Fruit fly (Drosophila melanogaster) whole organism, embryonic: Measurements from ENCODE around the gene bwa.

ENCODE experiments used
- ATbp ChIP-seq: fragments of 200-800 bp; sonication (Bioruptor generic); optimal IDR thresholded peaks from 2 replicates; lab custom pipeline; 2017; ENCODE audit warnings: missing biosample characterization, mild to moderate bottlenecking, missing genetic modification characterization, missing genetic modification reagents
- Antp ChIP-seq: fragments of 200-800 bp; sonication (Bioruptor generic); optimal IDR thresholded peaks from 3 replicates; lab custom pipeline; 2016; ENCODE audit warnings: missing biosample characterization, missing genetic modification characterization
- Asciz ChIP-seq: fragments of 200-800 bp; sonication (Bioruptor generic); optimal IDR thresholded peaks from 2 replicates; lab custom pipeline; 2017; ENCODE audit warnings: missing biosample characterization, mild to moderate bottlenecking, missing genetic modification characterization, missing genetic modification reagents
- CG10274 ChIP-seq: fragments of 200-800 bp; sonication (Bioruptor generic); optimal IDR thresholded peaks from 3 replicates; lab custom pipeline; 2017; ENCODE audit warnings: missing biosample characterization, mild to moderate bottlenecking, missing genetic modification characterization
- CG10431 ChIP-seq: fragments of 200-800 bp; sonication (Bioruptor generic); optimal IDR thresholded peaks from 3 replicates; lab custom pipeline; 2018; ENCODE audit warnings: missing biosample characterization, mild to moderate bottlenecking, missing genetic modification characterization
- CG13296 ChIP-seq: fragments of 200-800 bp; sonication (Bioruptor generic); optimal IDR thresholded peaks from 3 replicates; lab custom pipeline; 2018; ENCODE audit warnings: missing biosample characterization, mild to moderate bottlenecking, missing genetic modification characterization
- CG15011 ChIP-seq: fragments of 200-800 bp; sonication (Bioruptor generic); optimal IDR thresholded peaks from 3 replicates; lab custom pipeline; 2018; ENCODE audit warnings: missing biosample characterization, mild to moderate bottlenecking, missing genetic modification characterization
- CG1602 ChIP-seq: fragments of 200-800 bp; sonication (Bioruptor generic); optimal IDR thresholded peaks from 3 replicates; lab custom pipeline; 2016; ENCODE audit warnings: missing biosample characterization, missing genetic modification characterization
- CG17361 ChIP-seq: fragments of 200-800 bp; sonication (Bioruptor generic); IDR thresholded peaks from 3 replicates; pipeline ENCODE4 v1.3.6; 2022; ENCODE audit warnings: missing biosample characterization, missing genetic modification characterization
- CG17568 ChIP-seq: fragments of 200-800 bp; sonication (Bioruptor generic); optimal IDR thresholded peaks from 2 replicates; lab custom pipeline; 2018; ENCODE audit warnings: missing biosample characterization, mild to moderate bottlenecking, missing genetic modification characterization, moderate library complexity
- CG2678 ChIP-seq: fragments of 200-800 bp; sonication (Bioruptor generic); optimal IDR thresholded peaks from 3 replicates; lab custom pipeline; 2019; ENCODE audit warnings: missing biosample characterization, mild to moderate bottlenecking, missing genetic modification characterization, moderate library complexity
- CG2712 ChIP-seq: fragments of 200-800 bp; optimal IDR thresholded peaks from 3 replicates; lab custom pipeline; 2019; ENCODE audit warnings: missing biosample characterization, mild to moderate bottlenecking, missing genetic modification characterization, moderate library complexity
- CG31441 ChIP-seq: fragments of 200-800 bp; sonication (Bioruptor generic); IDR thresholded peaks from 2 replicates; pipeline ENCODE4 v1.3.6; 2022; ENCODE audit warnings: missing biosample characterization, missing genetic modification characterization
- CG34376 ChIP-seq: fragments of 200-800 bp; sonication (Bioruptor generic); optimal IDR thresholded peaks from 2 replicates; lab custom pipeline; 2018; ENCODE audit warnings: missing biosample characterization, mild to moderate bottlenecking, missing genetic modification characterization
- CG3847 ChIP-seq: fragments of 200-800 bp; sonication (Bioruptor generic); IDR thresholded peaks from 2 replicates; pipeline ENCODE4 v1.3.6; 2022; ENCODE audit warnings: missing biosample characterization, missing genetic modification characterization
- CG42726 ChIP-seq: fragments of 200-800 bp; sonication (Bioruptor generic); IDR thresholded peaks from 2 replicates; pipeline ENCODE4 v1.3.6; 2022; ENCODE audit warnings: missing biosample characterization, missing genetic modification characterization; ENCODE audit not compliant: partially characterized antibody
- CG6254 ChIP-seq: fragments of 200-800 bp; sonication (Bioruptor generic); optimal IDR thresholded peaks from 3 replicates; lab custom pipeline; 2017; ENCODE audit warnings: mild to moderate bottlenecking, missing biosample characterization, missing genetic modification reagents, missing genetic modification characterization
- CG7839 ChIP-seq: fragments of 200-800 bp; sonication (Bioruptor generic); optimal IDR thresholded peaks from 3 replicates; lab custom pipeline; 2018; ENCODE audit warnings: missing biosample characterization, mild to moderate bottlenecking, missing genetic modification characterization, moderate library complexity
- CG8290 ChIP-seq, 3 experiments: fragments of 200-800 bp; sonication (Bioruptor generic); optimal IDR thresholded peaks; 2 replicates each; lab custom pipeline; 2016 to 2019; ENCODE audit warnings: missing biosample characterization in 3 of 3, missing genetic modification characterization in 3 of 3, mild to moderate bottlenecking in 2 of 3, moderate library complexity in 1 of 3
- CG8388 ChIP-seq: fragments of 200-800 bp; sonication (Bioruptor generic); optimal IDR thresholded peaks from 2 replicates; lab custom pipeline; 2019; ENCODE audit warnings: missing biosample characterization, mild to moderate bottlenecking, missing genetic modification characterization, moderate library complexity
- CoRest ChIP-seq: fragments of 200-800 bp; sonication (Bioruptor generic); optimal IDR thresholded peaks from 3 replicates; lab custom pipeline; 2018; ENCODE audit warnings: missing biosample characterization, mild to moderate bottlenecking, missing genetic modification characterization, moderate library complexity
- CrebB ChIP-seq: fragments of 200-800 bp; sonication (Bioruptor generic); optimal IDR thresholded peaks from 3 replicates; lab custom pipeline; 2018; ENCODE audit warnings: missing biosample characterization, mild to moderate bottlenecking, missing genetic modification characterization
- E2f1 ChIP-seq: fragments of 200-800 bp; sonication (Bioruptor generic); IDR thresholded peaks from 2 replicates; pipeline ENCODE4 v1.3.6; 2022; ENCODE audit warnings: missing biosample characterization, missing genetic modification characterization
- Fer1 ChIP-seq: fragments of 200-800 bp; sonication (Bioruptor generic); optimal IDR thresholded peaks from 2 replicates; lab custom pipeline; 2017; ENCODE audit warnings: missing biosample characterization, mild to moderate bottlenecking, missing genetic modification characterization
- Kr ChIP-seq: fragments of 200-800 bp; sonication (Bioruptor generic); optimal IDR thresholded peaks from 2 replicates; lab custom pipeline; 2017; ENCODE audit warnings: missing biosample characterization, mild to moderate bottlenecking, missing genetic modification characterization
- Max ChIP-seq: fragments of 200-800 bp; sonication (Bioruptor generic); optimal IDR thresholded peaks from 2 replicates; lab custom pipeline; 2016; ENCODE audit warnings: missing biosample characterization, mild to moderate bottlenecking, missing genetic modification characterization
- Med ChIP-seq: fragments of 200-800 bp; sonication (Bioruptor generic); peaks from one replicate; lab custom pipeline; 2016; ENCODE audit warnings: missing biosample characterization, missing genetic modification characterization, mild to moderate bottlenecking, inconsistent platforms, moderate library complexity
- Meics ChIP-seq: fragments of 200-800 bp; sonication (Bioruptor generic); optimal IDR thresholded peaks from 2 replicates; lab custom pipeline; 2017; ENCODE audit warnings: missing biosample characterization, mild to moderate bottlenecking, missing genetic modification characterization
- NFAT ChIP-seq: fragments of 200-800 bp; sonication (Bioruptor generic); IDR thresholded peaks from 2 replicates; pipeline ENCODE4 v1.3.6; 2022; ENCODE audit warnings: missing biosample characterization, missing genetic modification characterization
- Nf-YC ChIP-seq: fragments of 200-800 bp; optimal IDR thresholded peaks from 3 replicates; lab custom pipeline; 2019; ENCODE audit warnings: missing biosample characterization, mild to moderate bottlenecking, missing genetic modification characterization, moderate library complexity
- PHDP ChIP-seq: fragments of 200-800 bp; sonication (Bioruptor generic); optimal IDR thresholded peaks from 3 replicates; lab custom pipeline; 2018; ENCODE audit warnings: missing biosample characterization, mild to moderate bottlenecking, missing genetic modification characterization, moderate library complexity
- Ptx1 ChIP-seq: fragments of 200-800 bp; sonication (Bioruptor generic); IDR thresholded peaks from 2 replicates; pipeline ENCODE4 v1.3.6; 2022; ENCODE audit warnings: missing biosample characterization, missing genetic modification characterization
- Sox102F ChIP-seq: fragments of 200-800 bp; sonication (Bioruptor generic); optimal IDR thresholded peaks from 2 replicates; lab custom pipeline; 2018; ENCODE audit warnings: missing biosample characterization, mild to moderate bottlenecking, missing genetic modification characterization, moderate library complexity
- Spps ChIP-seq: fragments of 200-800 bp; sonication (Bioruptor generic); optimal IDR thresholded peaks from 2 replicates; lab custom pipeline; 2018; ENCODE audit warnings: missing biosample characterization, mild to moderate bottlenecking, missing genetic modification characterization
- az2 ChIP-seq: fragments of 200-800 bp; sonication (Bioruptor generic); optimal IDR thresholded peaks from 3 replicates; lab custom pipeline; 2016; ENCODE audit warnings: missing biosample characterization, missing genetic modification characterization
- bowl ChIP-seq: fragments of 200-800 bp; sonication (Bioruptor generic); IDR thresholded peaks from 2 replicates; pipeline ENCODE4 v1.3.6; 2022; ENCODE audit warnings: missing biosample characterization, missing genetic modification characterization
- chif ChIP-seq, 2 experiments: fragments of 200-800 bp; sonication (Bioruptor generic); optimal IDR thresholded peaks; 3 replicates each; lab custom pipeline; 2016; ENCODE audit warnings: missing biosample characterization in 2 of 2, missing genetic modification characterization in 2 of 2
- eve ChIP-seq, 2 experiments: fragments of >200 bp; optimal IDR thresholded peaks; 2 replicates each; lab custom pipeline; 2017; ENCODE audit warnings: missing biosample characterization in 2 of 2, missing genetic modification characterization in 2 of 2
- ewg ChIP-seq: fragments of 200-800 bp; sonication (Bioruptor generic); optimal IDR thresholded peaks from 3 replicates; lab custom pipeline; 2017; ENCODE audit warnings: mild to moderate bottlenecking, missing biosample characterization, missing genetic modification reagents, missing genetic modification characterization
- exex ChIP-seq: fragments of 200-800 bp; sonication (Bioruptor generic); optimal IDR thresholded peaks from 4 replicates; lab custom pipeline; 2018; ENCODE audit warnings: missing biosample characterization, mild to moderate bottlenecking, missing genetic modification characterization, moderate library complexity
- eyg ChIP-seq: fragments of 200-800 bp; sonication (Bioruptor generic); optimal IDR thresholded peaks from 3 replicates; lab custom pipeline; 2016; ENCODE audit warnings: missing biosample characterization, missing genetic modification characterization
- nerfin-1 ChIP-seq: fragments of 200-800 bp; sonication (Bioruptor generic); optimal IDR thresholded peaks from 3 replicates; lab custom pipeline; 2019; ENCODE audit warnings: missing biosample characterization, mild to moderate bottlenecking, missing genetic modification characterization, moderate library complexity
- odd ChIP-seq: fragments of 200-800 bp; sonication (Bioruptor generic); optimal IDR thresholded peaks from 2 replicates; lab custom pipeline; 2017; ENCODE audit warnings: missing biosample characterization, mild to moderate bottlenecking, missing genetic modification characterization
- pnt ChIP-seq: fragments of 200-800 bp; sonication (Bioruptor generic); optimal IDR thresholded peaks from 3 replicates; lab custom pipeline; 2016; ENCODE audit warnings: missing biosample characterization, missing genetic modification characterization
- salm ChIP-seq: fragments of 200-800 bp; sonication (Bioruptor generic); optimal IDR thresholded peaks from 2 replicates; lab custom pipeline; 2018; ENCODE audit warnings: missing biosample characterization, mild to moderate bottlenecking, missing genetic modification characterization
- sens ChIP-seq: fragments of 200-800 bp; sonication (Bioruptor generic); peaks from one replicate; lab custom pipeline; 2016; ENCODE audit warnings: missing biosample characterization, missing genetic modification characterization
- sima ChIP-seq: fragments of 200-800 bp; sonication (Bioruptor generic); optimal IDR thresholded peaks from 2 replicates; lab custom pipeline; 2016; ENCODE audit warnings: missing biosample characterization, missing genetic modification characterization
- ssp ChIP-seq: fragments of 200-800 bp; sonication (Bioruptor generic); IDR thresholded peaks from 2 replicates; pipeline ENCODE4 v1.3.6; 2022; ENCODE audit warnings: missing biosample characterization, missing genetic modification characterization

The bwa gene

DNA sequence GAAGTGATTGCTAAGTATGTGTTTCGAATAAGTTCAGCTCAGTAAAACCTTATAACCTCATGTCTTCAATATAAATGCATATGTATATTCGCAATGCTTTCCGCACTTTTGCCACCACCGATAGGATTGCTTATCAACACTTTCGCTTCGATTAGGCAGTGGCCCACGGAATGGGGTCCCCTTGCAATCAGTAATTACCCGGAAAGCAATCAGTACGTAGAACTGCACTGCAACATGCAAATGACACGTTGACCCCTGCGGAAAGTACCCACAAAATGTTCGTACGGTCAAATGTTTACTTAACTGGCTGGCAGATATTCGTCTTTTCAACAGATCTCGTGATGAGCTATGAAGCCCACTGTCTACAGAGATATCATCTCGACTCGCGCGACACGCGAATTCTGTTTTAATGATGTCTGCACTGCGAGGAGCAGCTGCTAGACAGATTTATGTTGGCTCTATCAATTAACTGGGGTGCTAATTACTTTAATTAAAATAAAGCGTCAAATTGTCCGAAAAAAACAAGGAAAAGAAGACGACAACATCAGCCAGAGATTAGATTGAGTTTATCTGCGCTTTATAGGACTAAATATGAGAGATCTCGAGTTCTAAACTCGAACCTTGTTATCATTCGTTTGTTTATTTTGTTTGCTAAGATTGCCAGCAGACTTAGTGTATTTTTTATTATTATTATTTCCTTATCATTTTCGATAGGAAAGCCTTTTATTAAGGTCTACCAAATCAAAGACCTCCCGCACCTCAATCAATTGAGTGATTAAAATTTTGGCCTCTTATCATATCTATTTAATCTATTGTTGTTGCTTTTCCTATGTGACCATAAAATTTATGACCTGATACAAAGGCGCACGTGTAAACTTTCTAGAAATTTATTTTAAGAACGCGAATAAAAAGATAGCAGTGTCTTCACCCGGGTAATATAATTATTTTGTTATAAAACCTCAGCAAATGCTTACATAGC, 11.5 kb downstream of the bwa start (continued):
- TF ChIP-seq odd (GFP tag; lab: Kevin White, UChicago) (peak; percentile 27), bowl (no peak), pnt (GFP tag; lab: Kevin White, UChicago) (no peak), Sox102F (GFP tag; lab: Kevin White, UChicago) (no peak), CG17361 (GFP tag; lab: Robert Waterston, UW) (no peak), sima (GFP tag; lab: Kevin White, UChicago) (no peak), E2f1 (no peak), CG2678 (peak; percentile 30), Ptx1 (GFP tag; lab: Robert Waterston, UW) (no peak), az2 (GFP tag; lab: Kevin White, UChicago) (no peak), CG10274 (no peak), CG13296 (GFP tag; lab: Kevin White, UChicago) (peak; percentile 50), ssp (GFP tag; lab: Robert Waterston, UW) (no peak), CG2712 (tag; lab: Kevin White, UChicago) (no peak), Spps (tag; lab: Kevin White, UChicago) (no peak), Kr (GFP tag; lab: Kevin White, UChicago) (no peak), eve (GFP tag; optimal IDR thresholded peaks at IDR 0.05; lab: Kevin White, UChicago) (no peak), Asciz (GFP tag; lab: Kevin White, UChicago) (peak; percentile 16), Antp (no peak), CG6254 (peak; percentile 5), CG42726 (GFP tag; lab: Robert Waterston, UW) (no peak), CG34376 (GFP tag; lab: Kevin White, UChicago) (peak; percentile 74), CG7839 (no peak), CG10431 (peak; percentile 33), Nf-YC (tag; lab: Kevin White, UChicago) (peak; percentile 9), CG3847 (GFP tag; lab: Robert Waterston, UW) (no peak), Max (GFP tag; lab: Kevin White, UChicago) (no peak), Meics (GFP tag; lab: Kevin White, UChicago) (peak; percentile 7), chif (GFP tag; optimal IDR thresholded peaks at IDR 0.05; lab: Kevin White, UChicago) (no peak), PHDP (tag; lab: Kevin White, UChicago) (peak; percentile 19), CrebB (tag; lab: Kevin White, UChicago) (no peak), CG15011 (GFP tag; lab: Kevin White, UChicago) (peak; percentile 4), CG31441 (GFP tag; lab: Robert Waterston, UW) (0 out of 2 replicates have a peak, but pooled peaks have one; percentile 18), CoRest (tag; lab: Kevin White, UChicago) (no peak), NFAT (no peak), CG17568 (GFP tag; lab: Kevin White, UChicago) (no peak), exex (tag; lab: Kevin White, UChicago) (peak; percentile 94), Fer1 (GFP tag; lab: Kevin White, UChicago) (peak; percentile 44), CG8290 (GFP tag; optimal IDR thresholded peaks at IDR 0.05; lab: Kevin White, UChicago) (no peak), CG8290 (tag; optimal IDR thresholded peaks at IDR 0.05; lab: Kevin White, UChicago) (no peak), nerfin-1 (no peak), Med (GFP tag; lab: Kevin White, UChicago) (peak; percentile 33), sens (no peak), CG8388 (GFP tag; lab: Kevin White, UChicago) (no peak), salm (tag; lab: Kevin White, UChicago) (peak; percentile 16), ATbp (GFP tag; lab: Kevin White, UChicago) (peak; percentile 4), CG1602 (GFP tag; lab: Kevin White, UChicago) (no peak), eyg (GFP tag; lab: Kevin White, UChicago) (no peak), ewg (GFP tag; lab: Kevin White, UChicago) (no peak)
